Worm (Caenorhabditis elegans) whole organism, L4 larva: ENCODE data around the gene sre-31.

Source experiments
- F26F4.8 ChIP-seq: fragments of 200-800 bp; sonication (Bioruptor generic); conservative IDR thresholded peaks from 2 replicates; pipeline ENCODE4 v1.3.6; 2022; ENCODE audit warnings: missing genetic modification characterization, missing compliant biosample characterization
- F44E2.7 ChIP-seq: fragments of 200-800 bp; sonication (Bioruptor generic); IDR thresholded peaks from 2 replicates; pipeline ENCODE4 v2.1.2; 2022; ENCODE audit warnings: missing genetic modification characterization, missing compliant biosample characterization
- Y48G9A.11 ChIP-seq: fragments of 200-800 bp; sonication (Bioruptor generic); IDR thresholded peaks from 2 replicates; pipeline ENCODE4 v1.3.6; 2022; ENCODE audit warnings: missing genetic modification reagents, missing genetic modification characterization, missing compliant biosample characterization
- Y75B8A.6 ChIP-seq: fragments of 200-800 bp; sonication (Bioruptor generic); IDR thresholded peaks from 2 replicates; pipeline ENCODE4 v1.3.6; 2022; ENCODE audit warnings: missing genetic modification reagents, missing genetic modification characterization, missing compliant biosample characterization
- ZK337.2 ChIP-seq: fragments of 200-800 bp; sonication (Bioruptor generic); IDR thresholded peaks from 2 replicates; pipeline ENCODE4 v1.3.6; 2022; ENCODE audit warnings: missing genetic modification reagents, missing genetic modification characterization, missing compliant biosample characterization
- ZK546.5 ChIP-seq, 2 experiments: sonication (generic microtip); optimal IDR thresholded peaks; 2 replicates each; lab custom pipeline; 2017; ENCODE audit warnings: missing biosample characterization in 2 of 2, missing genetic modification characterization in 2 of 2
- aha-1 ChIP-seq: fragments of 150-350 bp; peaks from one replicate; lab custom pipeline; 2014; ENCODE audit warnings: missing biosample characterization, missing genetic modification characterization
- arid-1 ChIP-seq: fragments of 200-800 bp; sonication (Bioruptor generic); conservative IDR thresholded peaks from 2 replicates; pipeline ENCODE4 v1.3.6; 2022; ENCODE audit warnings: missing genetic modification reagents, missing genetic modification characterization, missing compliant biosample characterization
- attf-4 ChIP-seq: sonication (generic microtip); optimal IDR thresholded peaks from 3 replicates; lab custom pipeline; 2017; ENCODE audit warnings: missing biosample characterization, missing genetic modification characterization
- ceh-44 ChIP-seq: fragments of 200-800 bp; sonication (Bioruptor generic); IDR thresholded peaks from 2 replicates; pipeline ENCODE4 v1.3.6; 2022; ENCODE audit warnings: missing genetic modification reagents, missing genetic modification characterization, missing compliant biosample characterization
- daf-12 ChIP-seq: fragments of 150-350 bp; optimal IDR thresholded peaks from 2 replicates; lab custom pipeline; 2014; ENCODE audit warnings: missing biosample characterization, missing genetic modification reagents, missing genetic modification characterization
- daf-16 ChIP-seq, 3 experiments: sonication (generic microtip); optimal IDR thresholded peaks; 2 replicates each; lab custom pipeline; 2016 to 2017; ENCODE audit warnings: missing genetic modification characterization in 3 of 3, missing genetic modification reagents in 3 of 3, mild to moderate bottlenecking in 2 of 3, missing compliant biosample characterization in 2 of 3, missing biosample characterization in 1 of 3, moderate library complexity in 1 of 3
- duxl-1 ChIP-seq: sonication (generic microtip); optimal IDR thresholded peaks from 2 replicates; lab custom pipeline; 2016; ENCODE audit warnings: mild to moderate bottlenecking, missing genetic modification characterization, moderate library complexity, missing compliant biosample characterization; ENCODE audit not compliant: poor library complexity
- egl-43 ChIP-seq: fragments of 200-800 bp; sonication (Bioruptor generic); IDR thresholded peaks from 2 replicates; pipeline ENCODE4 v1.3.6; 2022; ENCODE audit warnings: missing genetic modification reagents, missing genetic modification characterization, missing compliant biosample characterization
- gei-8 ChIP-seq: fragments of 200-800 bp; sonication (Bioruptor generic); optimal IDR thresholded peaks from 2 replicates; lab custom pipeline; 2018; ENCODE audit warnings: mild to moderate bottlenecking, missing genetic modification characterization, missing compliant biosample characterization
- hif-1 ChIP-seq, 2 experiments: sonication (generic microtip); optimal IDR thresholded peaks; 2 replicates each; lab custom pipeline; 2016 to 2017; ENCODE audit warnings: missing compliant biosample characterization in 2 of 2, missing genetic modification characterization in 2 of 2, missing genetic modification reagents in 2 of 2, missing genotype in 2 of 2, mild to moderate bottlenecking in 1 of 2
- hmg-1.1 ChIP-seq: fragments of 200-800 bp; sonication (Bioruptor generic); IDR thresholded peaks from 2 replicates; pipeline ENCODE4 v1.3.6; 2022; ENCODE audit warnings: missing genetic modification reagents, missing genetic modification characterization, missing compliant biosample characterization
- lim-7 ChIP-seq: fragments of 200-800 bp; sonication (Bioruptor generic); IDR thresholded peaks from 2 replicates; pipeline ENCODE4 v1.3.6; 2022; ENCODE audit warnings: missing genetic modification characterization, missing compliant biosample characterization
- lin-38 ChIP-seq: fragments of 200-800 bp; sonication (Bioruptor generic); IDR thresholded peaks from 2 replicates; pipeline ENCODE4 v1.3.6; 2022; ENCODE audit warnings: missing genetic modification reagents, missing genetic modification characterization, missing compliant biosample characterization
- lir-3 ChIP-seq: sonication (generic microtip); optimal IDR thresholded peaks from 2 replicates; lab custom pipeline; 2016; ENCODE audit warnings: mild to moderate bottlenecking, missing genetic modification characterization, missing compliant biosample characterization
- madf-9 ChIP-seq: fragments of 200-800 bp; sonication (Bioruptor generic); conservative IDR thresholded peaks from 2 replicates; pipeline ENCODE4 v1.3.6; 2022; ENCODE audit warnings: missing genetic modification reagents, missing genetic modification characterization, missing compliant biosample characterization
- mdl-1 ChIP-seq, 2 experiments: fragments of 150-350 bp in 1 of 2; sonication (generic microtip) in 1 of 2; optimal IDR thresholded peaks; 2 replicates each; lab custom pipeline; 2014 to 2017; ENCODE audit warnings: missing biosample characterization in 2 of 2, missing genetic modification characterization in 2 of 2
- mes-2 ChIP-seq: sonication (generic microtip); optimal IDR thresholded peaks from 2 replicates; lab custom pipeline; 2016; ENCODE audit warnings: missing genotype, mild to moderate bottlenecking, missing genetic modification characterization, missing compliant biosample characterization; ENCODE audit not compliant: poor library complexity, severe bottlenecking
- nhr-77 ChIP-seq: fragments of 150-350 bp; optimal IDR thresholded peaks from 2 replicates; lab custom pipeline; 2014; ENCODE audit warnings: missing biosample characterization, missing genetic modification characterization
- pha-4 ChIP-seq, 2 experiments: fragments of 150-350 bp in 1 of 2; fragments of 200-800 bp in 1 of 2; sonication (Bioruptor generic) in 1 of 2; IDR thresholded peaks in 1 of 2; optimal IDR thresholded peaks in 1 of 2; 2 replicates each; pipeline versions ENCODE4 v1.3.6 to Lab custom; 2014 to 2022; ENCODE audit warnings: missing genetic modification characterization in 2 of 2, missing genetic modification reagents in 2 of 2, missing biosample characterization in 1 of 2, missing compliant biosample characterization in 1 of 2
- rbr-2 ChIP-seq: sonication (generic microtip); optimal IDR thresholded peaks from 2 replicates; lab custom pipeline; 2016; ENCODE audit warnings: missing genotype, missing genetic modification characterization, missing compliant biosample characterization
- set-16 ChIP-seq: fragments of 200-800 bp; sonication (Bioruptor generic); IDR thresholded peaks from 2 replicates; pipeline ENCODE4 v1.3.6; 2022; ENCODE audit warnings: missing genetic modification reagents, missing genetic modification characterization, missing compliant biosample characterization
- snpc-1.2 ChIP-seq: fragments of 200-800 bp; sonication (Bioruptor generic); IDR thresholded peaks from 2 replicates; pipeline ENCODE4 v1.3.6; 2022; ENCODE audit warnings: missing genetic modification reagents, missing genetic modification characterization, missing compliant biosample characterization
- vab-7 ChIP-seq: fragments of 200-800 bp; sonication (Bioruptor generic); IDR thresholded peaks from 2 replicates; pipeline ENCODE4 v1.3.6; 2022; ENCODE audit warnings: missing genetic modification reagents, missing genetic modification characterization, missing compliant biosample characterization
- zfp-2 ChIP-seq: sonication (generic microtip); optimal IDR thresholded peaks from 2 replicates; lab custom pipeline; 2016; ENCODE audit warnings: mild to moderate bottlenecking, missing genetic modification characterization, missing compliant biosample characterization
- zfp-3 ChIP-seq: fragments of 200-800 bp; sonication (Bioruptor generic); conservative IDR thresholded peaks from 2 replicates; pipeline ENCODE4 v1.3.6; 2022; ENCODE audit warnings: missing genetic modification reagents, missing genetic modification characterization, missing compliant biosample characterization

The sre-31 gene

ce11 chrII:12369202-12369601, 39.4 kb downstream of the sre-31 start:
- TF ChIP-seq lin-38 (GFP tag; lab: Robert Waterston, UW) (no peak), Y75B8A.6 (GFP tag; lab: Robert Waterston, UW) (no peak), lir-3 (tag; lab: Kevin White, UChicago) (no peak), daf-16 (GFP tag; optimal IDR thresholded peaks at IDR 0.05; lab: Kevin White, UChicago) (no peak), daf-16 (tag; optimal IDR thresholded peaks at IDR 0.05; lab: Kevin White, UChicago) (no peak), attf-4 (tag; lab: Kevin White, UChicago) (no peak), zfp-3 (no peak), ZK546.5 (tag; optimal IDR thresholded peaks at IDR 0.05; lab: Kevin White, UChicago) (no peak), gei-8 (GFP tag; lab: Kevin White, UChicago) (no peak), set-16 (peak; percentile 66), hif-1 (tag; optimal IDR thresholded peaks at IDR 0.05; lab: Kevin White, UChicago) (peak in 1 of 2 experiments; percentile 16)

- TF ChIP-seq ceh-44 (GFP tag; lab: Robert Waterston, UW), result 0 out of 2 replicates have a peak, but pooled peaks have one; percentile 12
- TF ChIP-seq F26F4.8, result 0 out of 2 replicates have a peak, but pooled peaks have one; percentile 44
- no peak for TF ChIP-seq zfp-2
- peak; percentile 54; the same call in 1 of the 2 replicates for TF ChIP-seq vab-7
- no peak for TF ChIP-seq daf-12
- no peak for TF ChIP-seq aha-1 (tag; lab: Kevin White, UChicago)
- no peak for TF ChIP-seq mdl-1 (tag; optimal IDR thresholded peaks at IDR 0.05; lab: Kevin White, UChicago)
- TF ChIP-seq snpc-1.2 (GFP tag; lab: Robert Waterston, UW), result peak; percentile 20; the same call in 1 of the 2 replicates
- TF ChIP-seq arid-1 (GFP tag; lab: Robert Waterston, UW), result 0 out of 2 replicates have a peak, but pooled peaks have one; percentile 11
- TF ChIP-seq lim-7, result peak; percentile 80; the same call in 1 of the 2 replicates
- peak; percentile 48; the same call in 1 of the 2 replicates for TF ChIP-seq Y48G9A.11 (GFP tag; lab: Robert Waterston, UW)
- TF ChIP-seq nhr-77 (tag; lab: Kevin White, UChicago), result no peak
- 0 out of 2 replicates have a peak, but pooled peaks have one; percentile 29 for TF ChIP-seq madf-9 (GFP tag; lab: Robert Waterston, UW)
- TF ChIP-seq egl-43 (GFP tag; lab: Robert Waterston, UW), result peak; percentile 74
- TF ChIP-seq rbr-2, result no peak
- TF ChIP-seq mes-2 (tag; lab: Kevin White, UChicago), result peak; percentile 46
- TF ChIP-seq ZK337.2 (GFP tag; lab: Robert Waterston, UW), result 0 out of 2 replicates have a peak, but pooled peaks have one; percentile 36
- peak; percentile 21 for TF ChIP-seq duxl-1 (tag; lab: Kevin White, UChicago)
- no peak for TF ChIP-seq hmg-1.1 (GFP tag; lab: Robert Waterston, UW)
- TF ChIP-seq lin-38 (GFP tag; lab: Robert Waterston, UW), result peak; percentile 46
- peak; percentile 35; the same call in 1 of the 2 replicates for TF ChIP-seq pha-4 (GFP tag; IDR thresholded peaks at IDR 0.05; lab: Robert Waterston, UW)
- no peak for TF ChIP-seq pha-4 (tag; optimal IDR thresholded peaks at IDR 0.05; lab: Kevin White, UChicago)
- 0 out of 2 replicates have a peak, but pooled peaks have one; percentile 13 for TF ChIP-seq F44E2.7 (GFP tag; lab: Robert Waterston, UW)
Observed at ce11 chrII:12362262-12362661, 46.4 kb downstream of the sre-31 start.
